Worm (Caenorhabditis elegans): ENCODE results near the gene clec-147.

ce11 chrII:14525013-14525412 is 12.6 kb downstream of the clec-147 start, which contains the start of gene F57C2.4:
- TF ChIP-seq elt-3 (tag; optimal IDR thresholded peaks at IDR 0.05) = no peak
- TF ChIP-seq sem-2 (GFP tag; optimal IDR thresholded peaks at IDR 0.05) = no peak
- TF ChIP-seq ztf-11 (tag; optimal IDR thresholded peaks at IDR 0.05) = no peak

Measured in whole organism, mixed stage, embryonic.